Fruit fly (Drosophila melanogaster) S2 (cell line): ENCODE data around the gene CG32195.

Experiments used
- CG8478 ChIP-seq: fragments of >200 bp; optimal IDR thresholded peaks from 2 replicates; lab custom pipeline; 2018
- CTCF ChIP-seq, 2 experiments: fragments of >200 bp; optimal IDR thresholded peaks; 2 replicates each; lab custom pipeline; 2018

DNA sequence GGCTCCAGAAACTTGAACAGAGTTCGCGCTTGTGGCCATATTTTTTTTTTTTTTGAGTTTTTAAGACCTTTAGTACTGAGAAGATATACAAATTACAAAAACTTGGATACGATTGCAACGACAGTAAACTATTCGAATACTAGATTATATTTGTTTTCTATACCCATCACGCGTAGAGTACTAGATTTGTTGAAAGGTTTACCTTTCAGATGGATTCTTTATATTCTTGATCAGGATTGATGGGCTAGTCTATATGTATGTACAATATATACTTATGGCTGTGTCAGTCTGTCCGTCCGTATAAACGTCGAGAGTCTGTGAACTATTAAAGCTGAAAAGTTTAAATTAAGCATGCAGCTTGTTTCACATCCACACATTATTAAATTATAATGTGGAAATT is 9.1 kb downstream of the CG32195 start, which contains the start of gene CG42853:
- TF ChIP-seq CTCF (optimal IDR thresholded peaks at IDR 0.05; lab: Kevin White, UChicago), result no peak
- TF ChIP-seq CG8478 (lab: Kevin White, UChicago), result no peak
